Worm (Caenorhabditis elegans) whole organism, L2 larva: ENCODE measurements around the gene F40A3.1.

Experiments
- elt-3 ChIP-seq: sonication (generic microtip); optimal IDR thresholded peaks from 2 replicates; lab custom pipeline; 2017; ENCODE audit warnings: missing biosample characterization, missing genetic modification characterization
- fos-1 ChIP-seq: fragments of 150-350 bp; optimal IDR thresholded peaks from 2 replicates; lab custom pipeline; 2014; ENCODE audit warnings: missing biosample characterization, missing genetic modification characterization
- lin-13 ChIP-seq: fragments of 150-350 bp; optimal IDR thresholded peaks from 2 replicates; lab custom pipeline; 2014; ENCODE audit warnings: missing biosample characterization, missing genetic modification reagents, missing genetic modification characterization
- mab-5 ChIP-seq: fragments of 150-350 bp; optimal IDR thresholded peaks from 2 replicates; lab custom pipeline; 2014; ENCODE audit warnings: missing biosample characterization, missing genetic modification characterization
- unc-62 ChIP-seq: fragments of 150-350 bp; optimal IDR thresholded peaks from 2 replicates; lab custom pipeline; 2014; ENCODE audit warnings: missing biosample characterization, missing genetic modification reagents, missing genetic modification characterization
- zag-1 ChIP-seq: fragments of 150-350 bp; optimal IDR thresholded peaks from 2 replicates; lab custom pipeline; 2014; ENCODE audit warnings: missing biosample characterization, missing genetic modification characterization
- ztf-4 ChIP-seq: fragments of 150-350 bp; optimal IDR thresholded peaks from 2 replicates; lab custom pipeline; 2014; ENCODE audit warnings: missing biosample characterization, missing genetic modification characterization

- no peak for TF ChIP-seq ztf-4 (tag; lab: Kevin White, UChicago)
- TF ChIP-seq zag-1 (tag; lab: Kevin White, UChicago) = no peak
- TF ChIP-seq mab-5 (tag; lab: Kevin White, UChicago) = no peak
- no peak for TF ChIP-seq fos-1
- no peak for TF ChIP-seq lin-13
- TF ChIP-seq unc-62 (GFP tag; lab: Kevin White, UChicago) = no peak
- no peak for TF ChIP-seq elt-3 (tag; lab: Kevin White, UChicago)
These were observed 49.1 kb upstream of the F40A3.1 start, which contains the start of gene grd-8 for ce11 chrV:7842228-7842627.
